Worm (Caenorhabditis elegans): ENCODE measurements around the gene cisd-3.2.

The cisd-3.2 gene

ce11 chrIII:1540100-1540695, at the start of gene cisd-3.2, which contains the start of gene Y67D2.5:
cisd-3.2 (plus strand) TSS chrIII:1540493.
Y67D2.5 (minus strand) TSS chrIII:1540244.
- TF ChIP-seq W03F9.2 (tag; optimal IDR thresholded peaks at IDR 0.05) (peak; percentile 23), him-1 (tag; optimal IDR thresholded peaks at IDR 0.05) (no peak)

ce11 chrIII:1495230-1495629, 45.1 kb upstream of the cisd-3.2 start, which contains the start of gene Y82E9BR.19:
Y82E9BR.19 (minus strand) TSS chrIII:1495330.
- TF ChIP-seq him-1 (tag; optimal IDR thresholded peaks at IDR 0.05): no peak
- no peak for TF ChIP-seq W03F9.2 (tag; optimal IDR thresholded peaks at IDR 0.05)
- no peak for TF ChIP-seq dao-5 (tag; optimal IDR thresholded peaks at IDR 0.05)

DNA sequence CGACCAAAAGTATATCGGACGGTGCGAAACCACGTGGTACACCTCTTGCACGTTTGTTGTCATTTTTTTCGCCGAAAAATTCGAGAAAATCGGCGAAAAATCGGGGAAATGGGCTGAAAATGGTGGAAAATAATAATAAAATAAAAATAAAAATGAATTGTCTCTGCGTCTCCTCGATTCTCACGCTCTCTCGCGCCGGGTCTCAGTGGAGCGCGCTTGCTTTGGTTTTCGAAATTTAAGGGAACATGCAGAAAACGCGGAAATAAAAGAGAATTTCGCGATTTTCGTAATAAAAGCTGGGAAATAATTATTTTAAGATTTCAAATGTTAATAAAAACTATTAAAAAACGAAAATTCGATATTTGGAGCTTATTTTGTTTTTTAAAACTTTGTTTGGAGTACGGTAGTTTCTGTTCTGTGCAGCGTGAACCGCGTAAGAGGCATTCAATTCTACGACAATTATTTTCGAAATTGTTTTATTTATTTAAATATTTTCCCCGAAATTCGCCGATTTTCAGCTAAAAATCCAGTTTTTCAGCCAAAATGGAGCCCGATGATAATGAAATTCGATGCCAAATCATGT, 44.3 kb upstream of the cisd-3.2 start, which contains the start of the genes ave-1 and M01G5.1:
Gene ave-1, minus strand, starts transcription at position 113 of the 583 bp plus-strand sequence.
Gene M01G5.1, plus strand, starts transcription at position 539 of the 583 bp plus-strand sequence.
- TF ChIP-seq him-1 (tag; optimal IDR thresholded peaks at IDR 0.05) (no peak), W03F9.2 (tag; optimal IDR thresholded peaks at IDR 0.05) (peak; percentile 50), dao-5 (tag; optimal IDR thresholded peaks at IDR 0.05) (no peak)

DNA sequence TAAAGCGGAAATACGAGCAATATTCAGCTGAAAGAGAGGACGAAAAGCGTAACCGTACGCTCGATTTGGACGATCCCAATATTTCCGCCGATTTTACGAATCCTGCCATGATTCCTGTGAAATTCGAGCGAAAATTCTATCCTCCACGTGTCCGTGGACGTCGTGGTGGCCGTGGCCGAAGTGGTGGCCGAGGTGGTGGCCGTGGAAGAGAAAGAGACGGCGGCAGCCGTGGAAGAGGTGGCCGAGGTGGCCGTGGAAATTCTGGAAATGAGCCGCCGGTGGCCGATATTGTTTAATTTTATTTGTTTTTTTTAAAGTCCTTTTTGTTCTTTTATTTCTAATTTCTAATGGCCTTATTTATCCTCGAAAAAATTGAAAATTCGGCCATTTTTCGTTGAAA, 32.0 kb upstream of the cisd-3.2 start:
- TF ChIP-seq him-1 (tag; optimal IDR thresholded peaks at IDR 0.05) (no peak), dao-5 (tag; optimal IDR thresholded peaks at IDR 0.05) (no peak), W03F9.2 (tag; optimal IDR thresholded peaks at IDR 0.05) (no peak)

DNA sequence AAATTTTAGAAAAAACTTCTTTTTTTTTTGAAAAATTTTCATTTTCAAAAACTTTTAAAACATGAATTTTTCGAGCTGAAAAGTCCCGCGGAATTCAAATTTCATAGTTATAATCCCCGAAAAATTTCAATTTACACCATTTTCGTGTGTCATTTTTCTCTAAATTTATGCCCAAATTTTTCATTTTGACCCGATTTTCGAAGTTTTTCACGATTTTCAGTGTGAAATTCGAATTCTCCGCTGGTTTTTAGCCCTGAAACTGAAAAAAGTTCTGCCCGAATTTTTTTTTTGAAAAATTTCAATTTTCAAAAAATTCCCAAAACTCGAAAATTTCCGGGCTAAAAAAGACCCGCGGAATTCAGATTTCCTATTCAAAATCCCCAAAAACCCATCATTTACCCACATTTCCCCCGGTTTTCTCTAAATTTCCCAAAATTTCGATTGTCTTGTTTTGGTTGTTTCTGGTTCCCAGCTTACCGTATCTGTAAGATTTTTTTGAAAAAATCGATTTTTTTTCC, 31.5 kb upstream of the cisd-3.2 start:
- TF ChIP-seq dao-5 (tag; optimal IDR thresholded peaks at IDR 0.05) (no peak), W03F9.2 (tag; optimal IDR thresholded peaks at IDR 0.05) (no peak), him-1 (tag; optimal IDR thresholded peaks at IDR 0.05) (no peak)

- TF ChIP-seq W03F9.2 (tag; optimal IDR thresholded peaks at IDR 0.05) (no peak), him-1 (tag; optimal IDR thresholded peaks at IDR 0.05) (no peak), dao-5 (tag; optimal IDR thresholded peaks at IDR 0.05) (no peak)
Measured at ce11 chrIII:1517893-1518292, 22.4 kb upstream of the cisd-3.2 start, which contains the start of gene tmem-120. tmem-120 (minus strand) TSS chrIII:1517993.

- TF ChIP-seq W03F9.2 (tag; optimal IDR thresholded peaks at IDR 0.05) (no peak), him-1 (tag; optimal IDR thresholded peaks at IDR 0.05) (no peak), dao-5 (tag; optimal IDR thresholded peaks at IDR 0.05) (no peak)
Measured at ce11 chrIII:1519906-1520305, 20.4 kb upstream of the cisd-3.2 start.

- TF ChIP-seq W03F9.2 (tag; optimal IDR thresholded peaks at IDR 0.05) (no peak), him-1 (tag; optimal IDR thresholded peaks at IDR 0.05) (no peak)
Measured at ce11 chrIII:1528423-1528822, 11.9 kb upstream of the cisd-3.2 start.

ce11 chrIII:1532777-1533473, 7.4 kb upstream of the cisd-3.2 start, which contains the start of gene snf-6:
snf-6 (minus strand) TSS chrIII:1532827.
- TF ChIP-seq W03F9.2 (tag; optimal IDR thresholded peaks at IDR 0.05): no peak
- TF ChIP-seq him-1 (tag; optimal IDR thresholded peaks at IDR 0.05): no peak
- TF ChIP-seq dao-5 (tag; optimal IDR thresholded peaks at IDR 0.05): no peak

DNA sequence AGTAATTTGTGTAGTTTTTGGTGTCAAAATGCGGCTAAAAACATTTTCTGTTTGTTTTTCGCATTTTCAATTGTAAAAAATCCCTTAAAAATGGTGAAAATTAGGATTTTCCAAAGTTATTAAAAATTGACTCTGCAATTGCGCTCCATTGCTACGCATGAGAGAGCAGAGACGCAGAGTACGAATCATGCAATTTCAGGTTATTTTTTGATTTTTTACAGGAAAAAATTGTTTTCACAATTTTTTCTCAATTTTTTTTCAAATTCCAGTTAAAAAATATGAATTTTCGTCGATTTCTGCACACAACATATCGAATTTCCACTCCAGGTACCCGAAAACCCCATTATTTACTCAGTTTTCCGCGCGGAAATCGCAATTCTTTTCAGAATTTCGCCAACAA, 6.7 kb upstream of the cisd-3.2 start, which contains the start of gene mtg-1:
Gene mtg-1, plus strand, starts transcription at position 160 of the 400 bp plus-strand sequence.
- TF ChIP-seq W03F9.2 (tag; optimal IDR thresholded peaks at IDR 0.05): peak; percentile 8
- TF ChIP-seq dao-5 (tag; optimal IDR thresholded peaks at IDR 0.05): no peak

ce11 chrIII:1534431-1534830, 5.9 kb upstream of the cisd-3.2 start:
- TF ChIP-seq him-1 (tag; optimal IDR thresholded peaks at IDR 0.05): no peak
- TF ChIP-seq W03F9.2 (tag; optimal IDR thresholded peaks at IDR 0.05): no peak
- no peak for TF ChIP-seq dao-5 (tag; optimal IDR thresholded peaks at IDR 0.05)

DNA sequence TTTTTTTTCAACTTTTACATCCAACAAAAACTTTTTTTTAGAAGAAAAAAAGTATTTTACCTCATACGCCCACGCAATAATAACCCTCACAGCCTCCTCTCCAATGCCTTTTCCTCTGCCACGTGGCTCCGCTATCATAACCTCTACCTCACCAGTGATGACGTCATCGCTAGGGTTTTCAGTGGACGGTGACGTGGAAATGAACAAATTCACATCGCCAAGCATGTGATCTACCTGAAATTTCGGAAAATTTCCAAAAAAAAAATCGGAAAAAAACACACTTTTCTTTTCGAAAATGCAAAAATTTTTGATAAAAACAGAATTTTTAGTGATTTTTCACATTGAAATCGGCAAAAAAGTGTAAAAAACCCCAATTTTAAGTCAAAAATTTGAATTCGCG, 927 bp upstream of the cisd-3.2 start:
- no peak for TF ChIP-seq him-1 (tag; optimal IDR thresholded peaks at IDR 0.05)
- no peak for TF ChIP-seq dao-5 (tag; optimal IDR thresholded peaks at IDR 0.05)
- TF ChIP-seq W03F9.2 (tag; optimal IDR thresholded peaks at IDR 0.05): no peak

DNA sequence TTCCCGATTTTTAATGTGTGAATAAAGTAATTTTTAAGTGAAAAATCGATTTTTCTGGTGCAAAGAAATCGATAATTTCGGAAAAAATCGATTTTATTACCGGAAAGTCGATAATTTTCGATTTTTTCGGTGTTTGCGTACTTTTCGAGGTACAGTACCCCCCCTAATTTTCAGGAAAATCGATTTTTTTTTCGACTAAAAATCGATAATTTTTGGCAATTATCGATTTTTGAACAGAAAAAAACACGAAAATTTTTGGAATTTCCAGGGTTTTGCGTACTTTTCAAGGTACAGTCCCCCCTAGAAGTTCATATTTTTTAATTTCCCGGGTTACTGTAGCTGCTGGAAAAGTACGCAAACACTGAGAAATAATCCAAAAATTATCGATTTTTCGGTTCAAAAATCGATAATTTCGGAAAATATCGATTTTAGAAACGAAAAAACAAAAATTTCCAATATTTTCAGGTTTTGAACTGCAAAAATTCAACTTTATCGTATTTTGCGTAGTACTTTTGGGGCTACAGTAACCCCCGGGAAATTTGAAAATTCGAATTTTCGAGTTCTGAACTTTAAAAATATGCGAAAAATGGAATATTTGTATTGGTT, 3.2 kb downstream of the cisd-3.2 start:
- TF ChIP-seq W03F9.2 (tag; optimal IDR thresholded peaks at IDR 0.05) (no peak), him-1 (tag; optimal IDR thresholded peaks at IDR 0.05) (no peak), dao-5 (tag; optimal IDR thresholded peaks at IDR 0.05) (no peak)

Data from whole organism, L4/young adult.